Worm (Caenorhabditis elegans): Measurements from ENCODE around the gene coa-4.
A peak's percentile ranks its signal among the peaks of the same experiment; 100 is the strongest.

The coa-4 gene

DNA sequence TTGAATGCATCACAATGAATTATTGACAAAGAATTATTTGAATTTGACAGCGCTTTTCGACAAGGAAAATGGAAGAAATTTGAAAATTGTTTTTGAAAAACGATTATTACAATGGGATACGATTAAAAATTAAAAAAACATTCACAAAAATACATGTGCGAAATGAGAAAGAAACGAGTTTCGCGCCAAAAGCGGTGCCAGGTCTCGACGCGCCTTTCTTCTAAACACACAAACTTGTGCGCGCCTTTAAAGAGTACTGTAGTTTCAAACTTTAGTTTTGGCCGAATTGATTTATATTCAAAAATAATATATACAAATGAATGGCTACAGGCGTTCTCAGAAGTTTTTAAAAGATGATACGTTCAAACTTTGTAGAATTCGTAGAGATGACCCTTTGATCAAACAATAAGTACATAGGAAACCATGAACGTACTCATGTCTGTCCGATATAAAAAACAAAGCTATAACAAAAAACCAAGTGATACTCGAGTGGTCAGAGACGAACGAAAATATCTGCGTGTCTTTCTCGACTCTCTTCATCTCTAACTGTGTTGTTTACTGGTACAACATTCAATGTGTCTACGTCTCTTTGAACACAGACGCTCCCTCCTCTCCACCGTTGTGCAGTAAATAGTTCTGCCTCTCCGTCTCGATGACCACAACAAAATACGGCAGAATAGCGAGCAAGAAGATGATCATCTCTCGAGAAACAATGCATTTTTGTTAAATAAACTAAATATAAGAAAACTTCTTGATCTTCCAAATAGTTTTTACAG, 32.6 kb upstream of the coa-4 start (continued):
- peak; percentile 96 for TF ChIP-seq madf-6 (GFP tag; IDR thresholded peaks at IDR 0.05)
- TF ChIP-seq ztf-28 (GFP tag; IDR thresholded peaks at IDR 0.05): no peak
- TF ChIP-seq let-526 (GFP tag; IDR thresholded peaks at IDR 0.05): no peak
- peak; percentile 90 for TF ChIP-seq lsl-1 (GFP tag; optimal IDR thresholded peaks at IDR 0.05)
- TF ChIP-seq hlh-26 (GFP tag; conservative IDR thresholded peaks at IDR 0.05): no peak
- no peak for TF ChIP-seq nfya-2 (GFP tag; IDR thresholded peaks at IDR 0.05)
- TF ChIP-seq ama-1 (optimal IDR thresholded peaks at IDR 0.05): no peak
- TF ChIP-seq ama-1 (GFP tag; optimal IDR thresholded peaks at IDR 0.05): no peak
- 0 out of 2 replicates have a peak, but pooled peaks have one; percentile 13 for TF ChIP-seq dox-1 (GFP tag; IDR thresholded peaks at IDR 0.05)
- TF ChIP-seq hsf-1 (GFP tag; IDR thresholded peaks at IDR 0.05): 0 out of 2 replicates have a peak, but pooled peaks have one; percentile 16
- TF ChIP-seq lin-35 (GFP tag; optimal IDR thresholded peaks at IDR 0.05): no peak
- no peak for TF ChIP-seq repo-1 (tag; optimal IDR thresholded peaks at IDR 0.05)
- no peak for TF ChIP-seq aptf-3 (GFP tag; IDR thresholded peaks at IDR 0.05)
- no peak for TF ChIP-seq B0336.3 (GFP tag; IDR thresholded peaks at IDR 0.05)
- no peak for TF ChIP-seq Y53G8AR.9 (GFP tag; conservative IDR thresholded peaks at IDR 0.05)
- peak; percentile 70 for TF ChIP-seq lin-54 (GFP tag; optimal IDR thresholded peaks at IDR 0.05)
- peak; percentile 50 for TF ChIP-seq tlf-1 (GFP tag; optimal IDR thresholded peaks at IDR 0.05)
- TF ChIP-seq F33H1.4 (GFP tag; IDR thresholded peaks at IDR 0.05): peak; percentile 90
- no peak for TF ChIP-seq nfya-1 (tag; optimal IDR thresholded peaks at IDR 0.05; ENCODE audit: borderline replicate concordance, insufficient read depth)
- no peak for TF ChIP-seq sea-2 (GFP tag; IDR thresholded peaks at IDR 0.05)
- TF ChIP-seq C06A6.2 (GFP tag; conservative IDR thresholded peaks at IDR 0.05): no peak
- TF ChIP-seq F39B2.1 (GFP tag; IDR thresholded peaks at IDR 0.05): no peak
- no peak for TF ChIP-seq F23B12.7 (tag; optimal IDR thresholded peaks at IDR 0.05; ENCODE audit: insufficient read depth)
- peak; percentile 35; the same call in 1 of the 2 replicates for TF ChIP-seq mcd-1 (GFP tag; IDR thresholded peaks at IDR 0.05)
- TF ChIP-seq hrde-1 (tag; optimal IDR thresholded peaks at IDR 0.05; ENCODE audit: borderline replicate concordance): no peak
- no peak for TF ChIP-seq ztf-6 (GFP tag; IDR thresholded peaks at IDR 0.05)
- no peak for TF ChIP-seq rcor-1 (GFP tag; IDR thresholded peaks at IDR 0.05)
- TF ChIP-seq tbp1 (GFP tag; optimal IDR thresholded peaks at IDR 0.05): peak; percentile 13
- peak; percentile 42 for TF ChIP-seq F49E8.2 (tag; optimal IDR thresholded peaks at IDR 0.05; ENCODE audit: insufficient read depth)
- no peak for TF ChIP-seq ztf-25 (GFP tag; IDR thresholded peaks at IDR 0.05)
- no peak for TF ChIP-seq pbrm-1 (GFP tag; IDR thresholded peaks at IDR 0.05)
- TF ChIP-seq nfyb-1 (GFP tag; IDR thresholded peaks at IDR 0.05): no peak
- no peak for TF ChIP-seq bed-2 (GFP tag; IDR thresholded peaks at IDR 0.05)
- TF ChIP-seq hlh-12 (tag; optimal IDR thresholded peaks at IDR 0.05): no peak
- TF ChIP-seq ztf-26 (tag; optimal IDR thresholded peaks at IDR 0.05): no peak
- TF ChIP-seq Y95B8A.8 (GFP tag; IDR thresholded peaks at IDR 0.05): no peak
- no peak for TF ChIP-seq athp-1 (tag; optimal IDR thresholded peaks at IDR 0.05)
- TF ChIP-seq attf-6 (GFP tag; IDR thresholded peaks at IDR 0.05): 0 out of 2 replicates have a peak, but pooled peaks have one; percentile 22
- no peak for TF ChIP-seq hmg-20 (GFP tag; IDR thresholded peaks at IDR 0.05)
- no peak for TF ChIP-seq egrh-3 (GFP tag; IDR thresholded peaks at IDR 0.05)
- peak; percentile 31; the same call in 1 of the 2 replicates for TF ChIP-seq ekl-4 (GFP tag; IDR thresholded peaks at IDR 0.05)
- no peak for TF ChIP-seq sptf-2 (GFP tag; optimal IDR thresholded peaks at IDR 0.05)
- no peak for TF ChIP-seq T07F8.4 (tag; optimal IDR thresholded peaks at IDR 0.05)
- peak; percentile 76 for TF ChIP-seq ceh-91 (GFP tag; IDR thresholded peaks at IDR 0.05)
- peak; percentile 8 for TF ChIP-seq lin-40 (tag; optimal IDR thresholded peaks at IDR 0.05)
- TF ChIP-seq snpc-3.4 (tag; optimal IDR thresholded peaks at IDR 0.05): peak; percentile 70
- TF ChIP-seq rec-8 (tag; optimal IDR thresholded peaks at IDR 0.05): no peak

All from whole organism, young adult.